Worm (Caenorhabditis elegans): ENCODE results near the gene Y27F2A.9.

ce11 chrII:3230422-3230821 is 39.0 kb upstream of the Y27F2A.9 start, which contains the start of gene srh-297:
- TF ChIP-seq unc-62 (GFP tag; optimal IDR thresholded peaks at IDR 0.05) (no peak), mdl-1 (tag; optimal IDR thresholded peaks at IDR 0.05) (no peak), nhr-23 (tag; optimal IDR thresholded peaks at IDR 0.05) (no peak), aly-2 (tag; optimal IDR thresholded peaks at IDR 0.05) (no peak), nhr-237 (tag; optimal IDR thresholded peaks at IDR 0.05) (no peak), ama-1 (optimal IDR thresholded peaks at IDR 0.05) (no peak), zag-1 (tag; optimal IDR thresholded peaks at IDR 0.05) (no peak), skn-1 (tag; optimal IDR thresholded peaks at IDR 0.05) (no peak), ztf-4 (tag; optimal IDR thresholded peaks at IDR 0.05) (no peak), sem-4 (tag; optimal IDR thresholded peaks at IDR 0.05) (no peak), egl-27 (tag; optimal IDR thresholded peaks at IDR 0.05) (no peak), blmp-1 (tag; optimal IDR thresholded peaks at IDR 0.05; ENCODE audit: insufficient read depth) (no peak), peb-1 (tag; optimal IDR thresholded peaks at IDR 0.05) (no peak)
